Worm (Caenorhabditis elegans) whole organism, L4/young adult: Measurements from ENCODE around the gene lin-8.

Experiments
- dao-5 ChIP-seq: sonication (generic microtip); optimal IDR thresholded peaks from 2 replicates; lab custom pipeline; 2016; ENCODE audit warnings: missing genotype, missing genetic modification characterization, moderate library complexity, missing compliant biosample characterization
- him-1 ChIP-seq: sonication (generic microtip); optimal IDR thresholded peaks from 2 replicates; lab custom pipeline; 2016; ENCODE audit warnings: missing genotype, missing genetic modification reagents, missing genetic modification characterization, missing compliant biosample characterization

- TF ChIP-seq him-1 (tag; lab: Kevin White, UChicago): no peak
- no peak for TF ChIP-seq dao-5 (tag; lab: Kevin White, UChicago)
Measured at ce11 chrII:3034914-3035313, 21.7 kb upstream of the lin-8 start.
